Worm (Caenorhabditis elegans): ENCODE measurements around the gene Y57G11C.36.

DNA sequence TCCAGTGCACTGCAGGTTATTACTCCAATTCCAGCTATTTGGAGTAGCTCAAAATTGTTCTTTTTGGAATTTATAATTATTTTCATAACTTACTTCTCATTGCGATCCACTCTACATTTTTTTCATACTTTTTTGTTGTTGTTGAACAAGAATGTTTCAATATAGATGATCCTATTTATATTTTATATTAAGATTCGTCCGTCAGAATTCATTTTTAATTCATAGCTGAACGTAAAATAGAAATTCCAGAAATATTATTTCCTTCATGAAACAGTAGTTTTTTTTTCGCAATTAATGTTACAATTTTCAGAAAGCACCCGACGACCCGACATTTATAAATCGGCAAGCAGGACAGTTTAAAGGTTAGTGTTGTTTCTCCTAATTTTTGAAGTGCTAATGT, 45.4 kb downstream of the Y57G11C.36 start, which contains the start of gene Y57G11C.42:
- TF ChIP-seq ama-1 (optimal IDR thresholded peaks at IDR 0.05), result no peak
- no peak for TF ChIP-seq unc-42 (tag; optimal IDR thresholded peaks at IDR 0.05)
- no peak for TF ChIP-seq lim-6 (tag; optimal IDR thresholded peaks at IDR 0.05)
- TF ChIP-seq ref-2 (tag; optimal IDR thresholded peaks at IDR 0.05), result no peak
- TF ChIP-seq tbx-2 (tag; optimal IDR thresholded peaks at IDR 0.05), result no peak
- TF ChIP-seq pha-4 (tag; optimal IDR thresholded peaks at IDR 0.05), result no peak
- no peak for TF ChIP-seq rnt-1 (tag; optimal IDR thresholded peaks at IDR 0.05)
- TF ChIP-seq pqm-1 (tag; optimal IDR thresholded peaks at IDR 0.05), result no peak
